Worm (Caenorhabditis elegans) whole organism, late embryonic: ENCODE results near the gene ZK742.4.

Experiments used
- K09A11.1 ChIP-seq: sonication (generic microtip); optimal IDR thresholded peaks from 2 replicates; lab custom pipeline; 2017; ENCODE audit warnings: antibody characterized with exemption, mild to moderate bottlenecking, missing genetic modification characterization, missing compliant biosample characterization; ENCODE audit not compliant: insufficient read depth
- pag-3 ChIP-seq: sonication (generic microtip); optimal IDR thresholded peaks from 2 replicates; lab custom pipeline; 2016; ENCODE audit warnings: missing compliant biosample characterization, missing genetic modification characterization, borderline replicate concordance
- pros-1 ChIP-seq: fragments of 150-350 bp; optimal IDR thresholded peaks from 2 replicates; lab custom pipeline; 2014; ENCODE audit warnings: missing biosample characterization, missing genetic modification reagents, missing genetic modification characterization

- TF ChIP-seq pros-1 (tag; lab: Kevin White, UChicago) (no peak), K09A11.1 (no peak), pag-3 (tag; lab: Kevin White, UChicago) (no peak)
Measured at ce11 chrV:7804801-7805163, 6.8 kb downstream of the ZK742.4 start, which contains the start of gene xpo-1.
